Worm (Caenorhabditis elegans) whole organism, midembryonic: ENCODE data around the gene irld-63.

Experiments
- T22C8.4 ChIP-seq: fragments of 200-800 bp; sonication (Bioruptor generic); IDR thresholded peaks from 2 replicates; pipeline ENCODE4 v1.3.6; 2022; ENCODE audit warnings: missing genetic modification characterization, missing compliant biosample characterization
- cog-1 ChIP-seq: sonication (generic microtip); optimal IDR thresholded peaks from 2 replicates; lab custom pipeline; 2016; ENCODE audit warnings: missing genetic modification characterization, missing compliant biosample characterization
- flt-1 ChIP-seq: fragments of 200-800 bp; sonication (Bioruptor generic); IDR thresholded peaks from 2 replicates; pipeline ENCODE4 v1.3.6; 2022; ENCODE audit warnings: missing genetic modification characterization, missing compliant biosample characterization
- klf-2 ChIP-seq: fragments of 200-800 bp; sonication (Bioruptor generic); conservative IDR thresholded peaks from 2 replicates; pipeline ENCODE4 v1.3.6; 2022; ENCODE audit warnings: missing genetic modification reagents, missing genetic modification characterization, missing compliant biosample characterization
- med-1 ChIP-seq: sonication (generic microtip); optimal IDR thresholded peaks from 2 replicates; lab custom pipeline; 2017; ENCODE audit warnings: missing genetic modification characterization, mild to moderate bottlenecking, missing compliant biosample characterization, antibody characterized with exemption, missing genetic modification reagents; ENCODE audit not compliant: insufficient read depth
- ref-1 ChIP-seq: fragments of 200-800 bp; sonication (Bioruptor generic); conservative IDR thresholded peaks from 2 replicates; pipeline ENCODE4 v1.3.6; 2022; ENCODE audit warnings: missing genetic modification reagents, missing genetic modification characterization, missing compliant biosample characterization
- tab-1 ChIP-seq: fragments of 200-800 bp; sonication (Bioruptor generic); IDR thresholded peaks from 2 replicates; pipeline ENCODE4 v1.3.6; 2022; ENCODE audit warnings: missing genetic modification characterization, missing compliant biosample characterization
- ztf-23 ChIP-seq: fragments of 200-800 bp; sonication (Bioruptor generic); IDR thresholded peaks from 2 replicates; pipeline ENCODE4 v1.3.6; 2022; ENCODE audit warnings: missing genetic modification reagents, missing genetic modification characterization, missing compliant biosample characterization
- ztf-29 ChIP-seq: fragments of 200-800 bp; sonication (Bioruptor generic); IDR thresholded peaks from 2 replicates; pipeline ENCODE4 v1.3.6; 2022; ENCODE audit warnings: missing genetic modification reagents, missing genetic modification characterization, missing compliant biosample characterization

- TF ChIP-seq ztf-29 (GFP tag; lab: Robert Waterston, UW) (no peak), T22C8.4 (GFP tag; lab: Robert Waterston, UW) (no peak), ref-1 (GFP tag; lab: Robert Waterston, UW) (no peak), klf-2 (GFP tag; lab: Robert Waterston, UW) (no peak), flt-1 (GFP tag; lab: Robert Waterston, UW) (no peak), tab-1 (GFP tag; lab: Robert Waterston, UW) (no peak), ztf-23 (GFP tag; lab: Robert Waterston, UW) (no peak), med-1 (GFP tag; lab: Kevin White, UChicago) (no peak), cog-1 (no peak)
Observed at ce11 chrII:2903748-2904147, 26.8 kb upstream of the irld-63 start.
